Worm (Caenorhabditis elegans) whole organism, L2 larva: ENCODE results near the gene C32D5.14.

Source experiments
- C34F6.9 ChIP-seq: fragments of 150-350 bp; optimal IDR thresholded peaks from 2 replicates; lab custom pipeline; 2014; ENCODE audit warnings: missing biosample characterization, missing genetic modification characterization
- F13H6.1 ChIP-seq: sonication (generic microtip); optimal IDR thresholded peaks from 2 replicates; lab custom pipeline; 2016; ENCODE audit warnings: missing genetic modification characterization, missing compliant biosample characterization
- R02D3.7 ChIP-seq: fragments of 150-350 bp; optimal IDR thresholded peaks from 2 replicates; lab custom pipeline; 2014; ENCODE audit warnings: missing biosample characterization, missing genetic modification characterization
- ZK546.5 ChIP-seq: sonication (generic microtip); optimal IDR thresholded peaks from 2 replicates; lab custom pipeline; 2017; ENCODE audit warnings: missing biosample characterization, missing genetic modification characterization
- alr-1 ChIP-seq: fragments of 150-350 bp; optimal IDR thresholded peaks from 2 replicates; lab custom pipeline; 2014; ENCODE audit warnings: missing biosample characterization, missing genetic modification characterization
- aly-2 ChIP-seq: fragments of 150-350 bp; optimal IDR thresholded peaks from 2 replicates; lab custom pipeline; 2014; ENCODE audit warnings: missing biosample characterization, missing genetic modification characterization
- ama-1 ChIP-seq: fragments of 150-350 bp; optimal IDR thresholded peaks from 2 replicates; lab custom pipeline; 2018; ENCODE audit warnings: inconsistent platforms
- blmp-1 ChIP-seq: sonication (generic microtip); optimal IDR thresholded peaks from 2 replicates; lab custom pipeline; 2017; ENCODE audit warnings: missing genetic modification characterization, mild to moderate bottlenecking, missing compliant biosample characterization, antibody characterized with exemption, moderate library complexity; ENCODE audit not compliant: insufficient read depth
- ceh-82 ChIP-seq: fragments of 150-350 bp; optimal IDR thresholded peaks from 2 replicates; lab custom pipeline; 2014; ENCODE audit warnings: missing biosample characterization, missing genetic modification characterization
- crh-2 ChIP-seq: sonication (generic microtip); optimal IDR thresholded peaks from 2 replicates; lab custom pipeline; 2017; ENCODE audit warnings: missing biosample characterization, missing genetic modification characterization
- egl-27 ChIP-seq: sonication (generic microtip); optimal IDR thresholded peaks from 3 replicates; lab custom pipeline; 2017; ENCODE audit warnings: missing biosample characterization, missing genetic modification reagents, missing genetic modification characterization
- elt-3 ChIP-seq: sonication (generic microtip); optimal IDR thresholded peaks from 2 replicates; lab custom pipeline; 2017; ENCODE audit warnings: missing biosample characterization, missing genetic modification characterization
- fos-1 ChIP-seq: fragments of 150-350 bp; optimal IDR thresholded peaks from 2 replicates; lab custom pipeline; 2014; ENCODE audit warnings: missing biosample characterization, missing genetic modification characterization
- gmeb-1 ChIP-seq: fragments of 150-350 bp; optimal IDR thresholded peaks from 2 replicates; lab custom pipeline; 2014; ENCODE audit warnings: missing biosample characterization, missing genetic modification characterization
- lin-11 ChIP-seq: fragments of 150-350 bp; sonication (generic microtip); optimal IDR thresholded peaks from 2 replicates; lab custom pipeline; 2014; ENCODE audit warnings: missing biosample characterization, missing genetic modification characterization, inconsistent platforms, mixed read lengths
- lin-13 ChIP-seq: fragments of 150-350 bp; optimal IDR thresholded peaks from 2 replicates; lab custom pipeline; 2014; ENCODE audit warnings: missing biosample characterization, missing genetic modification reagents, missing genetic modification characterization
- lsy-2 ChIP-seq, 2 experiments: fragments of 150-350 bp in 1 of 2; sonication (generic microtip) in 1 of 2; optimal IDR thresholded peaks; 2 replicates each; lab custom pipeline; 2014 to 2017; ENCODE audit warnings: missing biosample characterization in 2 of 2, missing genetic modification characterization in 2 of 2
- mbf-1 ChIP-seq: sonication (generic microtip); optimal IDR thresholded peaks from 2 replicates; lab custom pipeline; 2017; ENCODE audit warnings: missing biosample characterization, missing genetic modification characterization
- nhr-10 ChIP-seq: sonication (generic microtip); optimal IDR thresholded peaks from 2 replicates; lab custom pipeline; 2017; ENCODE audit warnings: missing biosample characterization, missing genetic modification characterization
- nhr-11 ChIP-seq: fragments of 150-350 bp; optimal IDR thresholded peaks from 2 replicates; lab custom pipeline; 2014; ENCODE audit warnings: missing biosample characterization, missing genetic modification characterization
- nhr-129 ChIP-seq: fragments of 150-350 bp; optimal IDR thresholded peaks from 2 replicates; lab custom pipeline; 2014; ENCODE audit warnings: missing biosample characterization, missing genetic modification characterization
- nhr-21 ChIP-seq: fragments of 150-350 bp; optimal IDR thresholded peaks from 2 replicates; lab custom pipeline; 2014; ENCODE audit warnings: missing biosample characterization, missing genetic modification characterization
- nhr-23 ChIP-seq: fragments of 150-350 bp; optimal IDR thresholded peaks from 2 replicates; lab custom pipeline; 2014; ENCODE audit warnings: missing biosample characterization, missing genetic modification reagents, missing genetic modification characterization
- nhr-237 ChIP-seq: fragments of 150-350 bp; optimal IDR thresholded peaks from 2 replicates; lab custom pipeline; 2014; ENCODE audit warnings: missing biosample characterization, missing genetic modification characterization
- nhr-25 ChIP-seq: fragments of 150-350 bp; sonication (generic microtip); optimal IDR thresholded peaks from 3 replicates; lab custom pipeline; 2014; ENCODE audit warnings: missing biosample characterization, missing genetic modification characterization
- nhr-6 ChIP-seq: fragments of 150-350 bp; optimal IDR thresholded peaks from 2 replicates; lab custom pipeline; 2014; ENCODE audit warnings: missing biosample characterization, missing genetic modification characterization
- peb-1 ChIP-seq: fragments of 150-350 bp; optimal IDR thresholded peaks from 2 replicates; lab custom pipeline; 2014; ENCODE audit warnings: missing biosample characterization, missing genetic modification characterization
- sem-4 ChIP-seq: fragments of 150-350 bp; optimal IDR thresholded peaks from 2 replicates; lab custom pipeline; 2014; ENCODE audit warnings: missing biosample characterization, missing genetic modification reagents, missing genetic modification characterization
- skn-1 ChIP-seq: sonication (generic microtip); optimal IDR thresholded peaks from 2 replicates; lab custom pipeline; 2017; ENCODE audit warnings: missing biosample characterization, missing genetic modification characterization
- sma-3 ChIP-seq: sonication (generic microtip); optimal IDR thresholded peaks from 2 replicates; lab custom pipeline; 2016; ENCODE audit warnings: missing genetic modification reagents, missing genetic modification characterization, missing compliant biosample characterization
- sma-9 ChIP-seq, 2 experiments: fragments of 150-350 bp in 1 of 2; sonication (generic microtip) in 1 of 2; optimal IDR thresholded peaks; 2 replicates each; lab custom pipeline; 2014 to 2016; ENCODE audit warnings: missing genetic modification characterization in 2 of 2, mild to moderate bottlenecking in 1 of 2, missing biosample characterization in 1 of 2, missing compliant biosample characterization in 1 of 2, missing genetic modification reagents in 1 of 2, moderate library complexity in 1 of 2
- snpc-4 ChIP-seq: fragments of 150-350 bp; optimal IDR thresholded peaks from 2 replicates; lab custom pipeline; 2014; ENCODE audit warnings: missing biosample characterization, missing genetic modification characterization
- unc-39 ChIP-seq: fragments of 150-350 bp; optimal IDR thresholded peaks from 2 replicates; lab custom pipeline; 2014; ENCODE audit warnings: missing biosample characterization, missing genetic modification characterization
- unc-55 ChIP-seq: fragments of 150-350 bp; sonication (generic microtip); optimal IDR thresholded peaks from 3 replicates; lab custom pipeline; 2014; ENCODE audit warnings: missing biosample characterization, missing genetic modification reagents, missing genetic modification characterization
- unc-62 ChIP-seq: fragments of 150-350 bp; optimal IDR thresholded peaks from 2 replicates; lab custom pipeline; 2014; ENCODE audit warnings: missing biosample characterization, missing genetic modification reagents, missing genetic modification characterization
- zag-1 ChIP-seq: fragments of 150-350 bp; optimal IDR thresholded peaks from 2 replicates; lab custom pipeline; 2014; ENCODE audit warnings: missing biosample characterization, missing genetic modification characterization
- ztf-1 ChIP-seq: fragments of 200-800 bp; sonication (Bioruptor generic); conservative IDR thresholded peaks from 2 replicates; pipeline ENCODE4 v1.3.6; 2022; ENCODE audit warnings: missing genetic modification characterization, missing compliant biosample characterization
- ztf-4 ChIP-seq: fragments of 150-350 bp; optimal IDR thresholded peaks from 2 replicates; lab custom pipeline; 2014; ENCODE audit warnings: missing biosample characterization, missing genetic modification characterization

C32D5.14 gene

ce11 chrII:6335358-6335757, at the start of gene C32D5.14:
Gene C32D5.14, plus strand, starts transcription at chrII:6335488.
- TF ChIP-seq lin-11 (tag; lab: Kevin White, UChicago) = peak; percentile 20
- no peak for TF ChIP-seq nhr-129 (tag; lab: Kevin White, UChicago)
- peak; percentile 23 for TF ChIP-seq nhr-21 (tag; lab: Kevin White, UChicago)
- peak; percentile 53 for TF ChIP-seq fos-1
- TF ChIP-seq sma-9 (GFP tag; optimal IDR thresholded peaks at IDR 0.05; lab: Kevin White, UChicago) = no peak
- TF ChIP-seq sma-9 (tag; optimal IDR thresholded peaks at IDR 0.05; lab: Kevin White, UChicago) = no peak

DNA sequence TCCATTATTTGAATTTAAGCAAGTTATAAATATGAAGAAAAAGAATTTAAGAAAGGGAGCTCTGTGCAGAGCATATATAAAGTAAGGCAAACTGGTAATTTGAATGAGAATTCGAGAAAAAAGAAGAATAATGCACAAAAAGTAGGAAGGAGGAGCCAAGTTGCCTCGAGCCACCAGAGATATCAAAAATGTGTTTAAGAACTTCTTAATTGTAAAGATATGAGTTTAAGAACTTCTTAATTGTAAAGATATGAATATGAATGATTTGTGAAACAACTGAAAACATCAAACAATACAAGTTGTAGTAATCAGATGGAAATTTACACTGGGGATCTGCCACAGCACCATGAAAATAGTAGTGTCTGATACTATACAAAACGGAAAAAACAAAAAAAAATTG, 48.4 kb upstream of the C32D5.14 start, which contains the start of gene F13H8.6:
F13H8.6 (minus strand) TSS at position 101 of the 400 bp plus-strand sequence.
- no peak for TF ChIP-seq sma-3 (GFP tag; lab: Kevin White, UChicago)
- TF ChIP-seq egl-27 (tag; lab: Kevin White, UChicago) = no peak
- TF ChIP-seq gmeb-1 (tag; lab: Kevin White, UChicago) = no peak
- TF ChIP-seq lin-13 (GFP tag; lab: Kevin White, UChicago) = no peak
- TF ChIP-seq snpc-4 (tag; lab: Kevin White, UChicago) = no peak
- TF ChIP-seq ceh-82 (tag; lab: Kevin White, UChicago) = no peak
- TF ChIP-seq mbf-1 (tag; lab: Kevin White, UChicago) = no peak
- no peak for TF ChIP-seq nhr-23
- no peak for TF ChIP-seq nhr-237 (tag; lab: Kevin White, UChicago)
- TF ChIP-seq ZK546.5 (tag; lab: Kevin White, UChicago) = no peak
- TF ChIP-seq ztf-1 (GFP tag; lab: Robert Waterston, UW) = no peak
- no peak for TF ChIP-seq nhr-6 (tag; lab: Kevin White, UChicago)
- no peak for TF ChIP-seq peb-1 (tag; lab: Kevin White, UChicago)
- TF ChIP-seq unc-39 (tag; lab: Kevin White, UChicago) = no peak
- no peak for TF ChIP-seq nhr-11 (tag; lab: Kevin White, UChicago)
- TF ChIP-seq, all 48 proteins: peak for 0

DNA sequence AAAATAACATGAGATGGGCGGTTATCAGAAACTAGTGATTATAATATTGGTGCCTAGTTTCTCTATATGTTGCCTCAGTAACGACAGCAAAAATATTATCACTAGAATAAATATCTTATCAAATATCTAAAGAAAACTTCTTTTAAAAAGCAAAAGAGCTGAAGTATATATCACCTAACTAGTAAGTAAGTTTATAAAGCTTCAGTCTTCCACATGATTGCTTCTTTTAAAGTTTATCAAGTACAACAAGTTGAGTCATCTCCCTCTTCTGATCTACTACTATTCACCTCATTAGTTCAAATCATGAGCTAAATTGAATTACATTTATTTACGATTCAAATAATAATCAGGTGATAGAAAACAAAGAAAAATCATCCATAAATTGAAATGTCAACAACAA, 47.2 kb upstream of the C32D5.14 start:
- no peak for TF ChIP-seq zag-1 (tag; lab: Kevin White, UChicago)
- peak; percentile 58 for TF ChIP-seq ztf-4 (tag; lab: Kevin White, UChicago)
- no peak for TF ChIP-seq mbf-1 (tag; lab: Kevin White, UChicago)
- TF ChIP-seq lsy-2 (tag; optimal IDR thresholded peaks at IDR 0.05; lab: Kevin White, UChicago) = peak in 1 of 2 experiments; percentile 14
- TF ChIP-seq, all 48 proteins: peak for 2

DNA sequence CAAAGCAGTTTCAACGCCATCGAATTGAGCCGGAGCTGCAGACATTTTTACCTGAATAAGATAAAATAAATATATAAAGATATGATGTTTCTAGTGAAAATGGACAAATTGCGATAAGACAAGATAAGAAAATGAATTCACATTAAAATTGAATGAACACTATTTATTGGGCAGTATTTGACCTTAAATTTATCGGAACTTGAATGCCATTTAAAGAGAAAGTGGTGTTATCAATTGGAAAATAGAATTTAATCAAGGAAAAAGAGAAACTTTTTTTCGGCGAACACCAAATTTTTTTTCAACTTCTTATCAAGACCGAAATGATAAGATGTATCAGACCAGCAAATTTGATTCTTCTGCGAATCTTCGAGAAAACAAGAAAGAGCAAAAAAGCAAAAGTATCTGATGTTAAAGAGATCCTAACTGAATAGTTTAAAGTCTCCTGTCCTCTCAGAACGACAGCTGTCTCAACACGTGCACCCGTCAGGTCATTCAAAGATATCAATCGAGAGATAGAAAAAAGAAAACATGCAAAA, 45.2 kb upstream of the C32D5.14 start, which contains the start of gene upb-1:
upb-1 (minus strand) TSS at position 51 of the 536 bp plus-strand sequence.
- TF ChIP-seq nhr-129 (tag; lab: Kevin White, UChicago) = peak; percentile 53
- TF ChIP-seq sem-4 = no peak
- TF ChIP-seq lin-11 (tag; lab: Kevin White, UChicago) = no peak
- TF ChIP-seq unc-55 (GFP tag; lab: Kevin White, UChicago) = no peak
- peak; percentile 23 for TF ChIP-seq blmp-1
- TF ChIP-seq lsy-2 (tag; optimal IDR thresholded peaks at IDR 0.05; lab: Kevin White, UChicago) = peak in 1 of 2 experiments; percentile 52
- TF ChIP-seq crh-2 = no peak
- no peak for TF ChIP-seq ceh-82 (tag; lab: Kevin White, UChicago)
- TF ChIP-seq nhr-10 (tag; lab: Kevin White, UChicago) = no peak
- TF ChIP-seq ama-1 (lab: Kevin White, UChicago) = no peak
- TF ChIP-seq nhr-6 (tag; lab: Kevin White, UChicago) = no peak
- TF ChIP-seq unc-62 = no peak
- TF ChIP-seq F13H6.1 (tag; lab: Kevin White, UChicago) = peak; percentile 63
- no peak for TF ChIP-seq ztf-4 (tag; lab: Kevin White, UChicago)
- no peak for TF ChIP-seq skn-1 (tag; lab: Kevin White, UChicago)
- TF ChIP-seq snpc-4 (tag; lab: Kevin White, UChicago) = no peak
- peak; percentile 47 for TF ChIP-seq C34F6.9 (tag; lab: Kevin White, UChicago)
- TF ChIP-seq nhr-25 = no peak
- peak; percentile 63 for TF ChIP-seq sma-9 (GFP tag; optimal IDR thresholded peaks at IDR 0.05; lab: Kevin White, UChicago)
- no peak for TF ChIP-seq sma-9 (tag; optimal IDR thresholded peaks at IDR 0.05; lab: Kevin White, UChicago)
- TF ChIP-seq nhr-21 (tag; lab: Kevin White, UChicago) = no peak
- TF ChIP-seq zag-1 (tag; lab: Kevin White, UChicago) = no peak
- no peak for TF ChIP-seq mbf-1 (tag; lab: Kevin White, UChicago)
- TF ChIP-seq R02D3.7 (tag; lab: Kevin White, UChicago) = no peak
- TF ChIP-seq alr-1 = no peak
- TF ChIP-seq aly-2 (tag; lab: Kevin White, UChicago) = no peak
- peak; percentile 41 for TF ChIP-seq fos-1
- TF ChIP-seq elt-3 = no peak
- no peak for TF ChIP-seq ZK546.5 (tag; lab: Kevin White, UChicago)
- no peak for TF ChIP-seq sma-3 (GFP tag; lab: Kevin White, UChicago)
- TF ChIP-seq lin-13 (GFP tag; lab: Kevin White, UChicago) = no peak
- TF ChIP-seq, all 48 proteins: peak for 7
